Worm (Caenorhabditis elegans): ENCODE data around the gene spsb-1.
"Not testable (repeated sequence)": the region's sequence is repeated elsewhere in the genome, so short reads cannot be mapped to it uniquely, and the experiment has no call there.

DNA sequence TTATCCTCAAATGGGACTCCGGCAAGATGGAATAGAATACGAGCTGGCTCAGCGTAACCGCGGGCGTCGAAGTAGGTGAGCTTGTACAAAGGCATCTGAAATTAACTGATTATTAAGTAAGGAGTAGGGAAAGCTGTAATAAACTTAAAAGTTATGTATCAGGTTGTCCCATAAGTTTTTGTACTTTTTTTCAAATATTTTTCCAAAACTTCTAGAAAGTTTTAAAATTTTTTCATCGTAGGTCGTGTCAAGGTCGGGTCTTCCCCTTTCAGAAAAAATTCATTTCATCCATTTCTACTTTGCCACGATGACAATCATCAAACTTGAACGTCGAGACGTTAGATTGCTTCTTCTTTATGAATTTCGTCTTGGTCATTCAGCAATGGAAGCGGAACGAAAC, 24.7 kb upstream of the spsb-1 start, which contains the start of gene gst-39:
- not testable (repeated sequence) for TF ChIP-seq lin-15B (tag; optimal IDR thresholded peaks at IDR 0.05); lin-13 (GFP tag; optimal IDR thresholded peaks at IDR 0.05); mep-1 (tag; optimal IDR thresholded peaks at IDR 0.05); nhr-47 (tag; optimal IDR thresholded peaks at IDR 0.05); nhr-77 (tag; optimal IDR thresholded peaks at IDR 0.05); nhr-12 (tag; optimal IDR thresholded peaks at IDR 0.05); sptf-1 (tag; optimal IDR thresholded peaks at IDR 0.05); mef-2 (tag; optimal IDR thresholded peaks at IDR 0.05)

Data from whole organism, L1 larva.